Worm (Caenorhabditis elegans) whole organism, midembryonic: ENCODE data around the gene ZC155.4.

ENCODE experiments used
- T22C8.4 ChIP-seq: fragments of 200-800 bp; sonication (Bioruptor generic); IDR thresholded peaks from 2 replicates; pipeline ENCODE4 v1.3.6; 2022; ENCODE audit warnings: missing genetic modification characterization, missing compliant biosample characterization
- cog-1 ChIP-seq: sonication (generic microtip); optimal IDR thresholded peaks from 2 replicates; lab custom pipeline; 2016; ENCODE audit warnings: missing genetic modification characterization, missing compliant biosample characterization
- flt-1 ChIP-seq: fragments of 200-800 bp; sonication (Bioruptor generic); IDR thresholded peaks from 2 replicates; pipeline ENCODE4 v1.3.6; 2022; ENCODE audit warnings: missing genetic modification characterization, missing compliant biosample characterization
- klf-2 ChIP-seq: fragments of 200-800 bp; sonication (Bioruptor generic); conservative IDR thresholded peaks from 2 replicates; pipeline ENCODE4 v1.3.6; 2022; ENCODE audit warnings: missing genetic modification reagents, missing genetic modification characterization, missing compliant biosample characterization
- med-1 ChIP-seq: sonication (generic microtip); optimal IDR thresholded peaks from 2 replicates; lab custom pipeline; 2017; ENCODE audit warnings: missing genetic modification characterization, mild to moderate bottlenecking, missing compliant biosample characterization, antibody characterized with exemption, missing genetic modification reagents; ENCODE audit not compliant: insufficient read depth
- ref-1 ChIP-seq: fragments of 200-800 bp; sonication (Bioruptor generic); conservative IDR thresholded peaks from 2 replicates; pipeline ENCODE4 v1.3.6; 2022; ENCODE audit warnings: missing genetic modification reagents, missing genetic modification characterization, missing compliant biosample characterization
- tab-1 ChIP-seq: fragments of 200-800 bp; sonication (Bioruptor generic); IDR thresholded peaks from 2 replicates; pipeline ENCODE4 v1.3.6; 2022; ENCODE audit warnings: missing genetic modification characterization, missing compliant biosample characterization
- ztf-23 ChIP-seq: fragments of 200-800 bp; sonication (Bioruptor generic); IDR thresholded peaks from 2 replicates; pipeline ENCODE4 v1.3.6; 2022; ENCODE audit warnings: missing genetic modification reagents, missing genetic modification characterization, missing compliant biosample characterization
- ztf-29 ChIP-seq: fragments of 200-800 bp; sonication (Bioruptor generic); IDR thresholded peaks from 2 replicates; pipeline ENCODE4 v1.3.6; 2022; ENCODE audit warnings: missing genetic modification reagents, missing genetic modification characterization, missing compliant biosample characterization

The ZC155.4 gene

DNA sequence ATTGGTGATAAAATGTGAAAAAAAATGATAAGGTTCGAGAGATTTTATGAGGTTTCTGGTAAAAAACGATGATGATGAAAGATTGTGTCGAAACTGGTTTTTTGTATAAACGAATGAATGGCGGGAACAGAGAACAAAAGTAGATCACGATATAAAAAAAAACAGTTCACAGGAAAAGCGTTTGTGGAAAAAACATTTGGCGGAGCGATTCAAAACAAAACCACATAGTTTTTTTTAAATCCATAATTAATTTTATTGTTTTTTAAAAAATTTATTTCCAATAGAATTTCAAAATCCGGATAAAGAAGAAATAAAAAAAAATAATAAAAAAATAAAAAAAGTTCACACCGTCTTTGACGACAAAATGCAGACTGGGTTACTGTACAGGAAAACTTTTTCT lies at the start of gene ZC155.4:
Gene ZC155.4 (minus strand): TSS at position 101 of the 400 bp plus-strand sequence.
- TF ChIP-seq ztf-23 (GFP tag; lab: Robert Waterston, UW): no peak
- TF ChIP-seq ref-1 (GFP tag; lab: Robert Waterston, UW): no peak
- no peak for TF ChIP-seq flt-1 (GFP tag; lab: Robert Waterston, UW)
- TF ChIP-seq tab-1: no peak
- no peak for TF ChIP-seq cog-1 (tag; lab: Kevin White, UChicago)
- no peak for TF ChIP-seq klf-2
- no peak for TF ChIP-seq med-1 (GFP tag; lab: Kevin White, UChicago)
- no peak for TF ChIP-seq ztf-29 (GFP tag; lab: Robert Waterston, UW)
- TF ChIP-seq T22C8.4 (GFP tag; lab: Robert Waterston, UW): no peak

DNA sequence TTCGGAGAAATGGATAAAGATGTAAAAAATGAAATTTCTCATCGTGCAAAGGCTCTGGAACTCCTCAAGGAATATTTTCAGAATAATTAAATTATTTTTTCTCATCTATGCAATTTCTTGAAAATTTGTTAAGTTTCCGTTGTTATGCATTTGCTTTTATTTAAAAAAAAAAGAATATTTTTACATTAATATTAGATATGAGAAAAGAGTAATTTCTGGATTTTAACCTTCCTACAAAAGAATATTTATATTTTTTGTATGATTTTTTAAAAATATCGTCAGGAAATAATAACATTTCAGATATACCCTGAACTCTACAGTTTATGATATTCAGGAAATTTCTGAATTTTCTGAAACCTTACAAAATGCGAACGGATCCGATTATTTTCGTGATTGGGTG lies 49.5 kb upstream of the ZC155.4 start, which contains the start of gene gro-1:
Gene gro-1 (plus strand): TSS at position 301 of the 400 bp plus-strand sequence.
- TF ChIP-seq med-1 (GFP tag; lab: Kevin White, UChicago) (no peak), T22C8.4 (GFP tag; lab: Robert Waterston, UW) (no peak), ztf-23 (GFP tag; lab: Robert Waterston, UW) (no peak), klf-2 (no peak), flt-1 (GFP tag; lab: Robert Waterston, UW) (no peak), tab-1 (no peak), ztf-29 (GFP tag; lab: Robert Waterston, UW) (no peak), ref-1 (GFP tag; lab: Robert Waterston, UW) (no peak), cog-1 (tag; lab: Kevin White, UChicago) (no peak)

DNA sequence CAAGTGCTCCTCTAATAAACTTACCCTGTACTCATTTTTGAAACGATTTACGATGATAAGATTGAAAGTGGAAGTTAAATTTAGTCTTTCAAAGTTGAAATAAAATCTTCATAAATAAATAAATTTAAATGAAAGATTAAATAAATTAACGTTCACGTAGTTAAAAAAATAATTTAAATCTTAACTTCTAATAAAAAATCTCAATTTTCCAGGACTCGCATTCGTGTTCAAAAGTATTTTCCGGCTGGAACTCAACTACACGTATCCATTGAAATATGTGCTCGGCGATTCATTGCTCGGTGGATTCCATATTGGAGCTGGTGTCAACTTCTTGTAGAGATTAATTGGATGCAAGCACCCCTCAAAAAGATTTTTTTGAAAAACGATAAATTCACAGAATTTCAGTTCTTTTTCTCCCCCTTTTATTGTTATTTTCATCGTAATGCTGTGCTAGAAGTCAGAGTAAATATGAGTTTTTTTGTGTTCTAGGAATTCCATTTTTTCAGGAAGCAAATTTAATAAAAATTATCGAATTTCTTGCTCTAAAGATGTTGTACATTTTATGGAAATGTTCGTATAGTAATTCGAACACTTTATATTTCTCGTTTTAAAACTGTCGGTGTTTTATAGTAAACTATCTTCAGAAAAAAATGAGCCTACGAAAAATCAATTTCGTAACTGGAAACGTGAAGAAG lies 48.2 kb upstream of the ZC155.4 start, which contains the start of the genes C34E10.9 and hap-1:
Gene C34E10.9 (minus strand): TSS at position 101 of the 695 bp plus-strand sequence.
Gene hap-1 (plus strand): TSS at position 645 of the 695 bp plus-strand sequence.
- TF ChIP-seq cog-1 (tag; lab: Kevin White, UChicago) (no peak), flt-1 (GFP tag; lab: Robert Waterston, UW) (no peak), klf-2 (no peak), T22C8.4 (GFP tag; lab: Robert Waterston, UW) (no peak), tab-1 (no peak), ref-1 (GFP tag; lab: Robert Waterston, UW) (no peak)

DNA sequence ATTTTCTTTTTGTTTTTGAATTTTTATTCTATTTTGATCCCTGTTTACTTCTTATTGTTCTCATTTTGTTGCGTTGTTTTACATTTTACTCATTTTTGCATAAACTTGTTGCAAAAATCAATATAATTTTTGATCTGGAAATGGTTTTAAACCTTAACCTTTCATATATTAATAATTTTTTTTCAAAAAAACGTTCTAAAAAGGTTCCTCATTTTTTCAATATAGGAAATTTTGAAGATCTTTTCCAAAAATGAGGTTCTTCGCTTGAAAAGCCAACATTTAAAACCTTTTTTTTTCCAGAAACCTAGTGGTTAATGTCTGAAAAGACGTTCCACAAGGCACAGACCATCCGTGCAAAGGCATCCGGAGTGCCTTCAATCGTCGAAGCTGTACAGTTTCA lies 45.1 kb upstream of the ZC155.4 start, which contains the start of gene gop-3:
Gene gop-3 (plus strand): TSS at position 301 of the 400 bp plus-strand sequence.
- TF ChIP-seq klf-2: no peak
- TF ChIP-seq ztf-23 (GFP tag; lab: Robert Waterston, UW): no peak

DNA sequence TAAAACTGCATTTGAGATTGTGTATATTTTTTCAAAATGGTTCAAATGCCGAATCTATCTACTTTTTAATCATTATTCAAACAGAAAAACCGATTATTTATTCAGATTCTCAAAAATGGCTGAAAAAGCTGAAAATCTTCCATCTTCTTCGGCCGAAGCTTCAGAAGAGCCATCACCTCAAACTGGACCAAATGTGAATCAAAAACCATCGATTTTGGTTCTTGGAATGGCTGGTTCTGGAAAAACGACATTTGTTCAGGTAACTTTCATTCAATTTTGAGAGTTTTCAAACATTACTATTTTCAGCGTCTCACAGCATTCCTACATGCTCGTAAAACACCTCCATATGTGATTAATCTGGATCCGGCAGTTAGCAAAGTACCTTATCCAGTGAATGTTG lies 43.6 kb upstream of the ZC155.4 start, which contains the start of gene gop-2:
Gene gop-2 (plus strand): TSS at position 106 of the 400 bp plus-strand sequence.
- no peak for TF ChIP-seq ztf-23 (GFP tag; lab: Robert Waterston, UW)
- TF ChIP-seq med-1 (GFP tag; lab: Kevin White, UChicago): no peak
- no peak for TF ChIP-seq tab-1
- TF ChIP-seq cog-1 (tag; lab: Kevin White, UChicago): no peak
- TF ChIP-seq ref-1 (GFP tag; lab: Robert Waterston, UW): no peak
- TF ChIP-seq T22C8.4 (GFP tag; lab: Robert Waterston, UW): no peak
- TF ChIP-seq klf-2: no peak
- no peak for TF ChIP-seq ztf-29 (GFP tag; lab: Robert Waterston, UW)
- TF ChIP-seq flt-1 (GFP tag; lab: Robert Waterston, UW): no peak

DNA sequence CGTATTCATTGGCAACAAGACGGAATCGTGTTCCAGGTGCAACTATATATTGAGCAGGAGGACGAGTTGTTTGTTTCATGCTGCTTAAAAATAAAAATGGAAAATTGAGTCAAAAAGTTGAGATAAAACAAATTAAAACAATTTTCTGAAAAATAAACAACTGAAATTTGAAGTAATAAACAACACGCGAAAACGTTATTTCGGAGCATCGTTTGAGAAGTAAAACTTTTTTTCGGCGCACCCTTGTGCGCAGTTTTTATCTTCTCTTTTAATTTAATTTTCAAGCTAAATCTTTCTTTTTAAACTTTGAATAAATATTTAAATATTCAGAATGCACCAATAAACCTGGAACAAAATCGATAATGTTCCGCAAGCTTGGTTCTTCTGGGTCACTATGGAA lies 38.8 kb upstream of the ZC155.4 start, which contains the start of the genes sumv-1 and gop-1:
Gene sumv-1 (minus strand): TSS at position 80 of the 400 bp plus-strand sequence.
Gene gop-1 (plus strand): TSS at position 331 of the 400 bp plus-strand sequence.
- TF ChIP-seq tab-1 (no peak), T22C8.4 (GFP tag; lab: Robert Waterston, UW) (no peak), med-1 (GFP tag; lab: Kevin White, UChicago) (no peak), ztf-23 (GFP tag; lab: Robert Waterston, UW) (no peak), ref-1 (GFP tag; lab: Robert Waterston, UW) (no peak), ztf-29 (GFP tag; lab: Robert Waterston, UW) (no peak), klf-2 (no peak), cog-1 (tag; lab: Kevin White, UChicago) (no peak), flt-1 (GFP tag; lab: Robert Waterston, UW) (no peak)

DNA sequence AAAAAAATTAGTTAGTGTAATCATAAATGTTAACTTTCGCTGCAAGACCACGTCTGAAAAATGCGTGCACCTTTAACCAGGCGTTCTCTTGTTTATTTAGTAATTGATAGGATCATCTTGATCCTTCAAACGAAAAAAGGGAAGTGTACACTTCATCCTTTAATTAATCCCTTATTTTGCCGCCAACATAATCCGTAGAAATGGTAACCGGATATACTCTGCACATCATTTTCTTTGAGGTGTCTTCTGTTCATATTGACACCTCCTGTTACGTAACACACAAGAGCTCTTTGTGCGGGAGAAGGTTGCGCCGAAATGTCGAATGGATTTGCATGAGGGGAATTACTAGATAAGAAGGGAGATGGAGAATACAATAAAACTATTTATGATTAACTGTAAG lies 33.4 kb upstream of the ZC155.4 start:
- TF ChIP-seq ref-1 (GFP tag; lab: Robert Waterston, UW): no peak
- no peak for TF ChIP-seq cog-1 (tag; lab: Kevin White, UChicago)
- no peak for TF ChIP-seq tab-1
- TF ChIP-seq flt-1 (GFP tag; lab: Robert Waterston, UW): no peak
- no peak for TF ChIP-seq klf-2
- TF ChIP-seq T22C8.4 (GFP tag; lab: Robert Waterston, UW): no peak
- no peak for TF ChIP-seq ztf-29 (GFP tag; lab: Robert Waterston, UW)
- TF ChIP-seq ztf-23 (GFP tag; lab: Robert Waterston, UW): no peak
- no peak for TF ChIP-seq med-1 (GFP tag; lab: Kevin White, UChicago)

DNA sequence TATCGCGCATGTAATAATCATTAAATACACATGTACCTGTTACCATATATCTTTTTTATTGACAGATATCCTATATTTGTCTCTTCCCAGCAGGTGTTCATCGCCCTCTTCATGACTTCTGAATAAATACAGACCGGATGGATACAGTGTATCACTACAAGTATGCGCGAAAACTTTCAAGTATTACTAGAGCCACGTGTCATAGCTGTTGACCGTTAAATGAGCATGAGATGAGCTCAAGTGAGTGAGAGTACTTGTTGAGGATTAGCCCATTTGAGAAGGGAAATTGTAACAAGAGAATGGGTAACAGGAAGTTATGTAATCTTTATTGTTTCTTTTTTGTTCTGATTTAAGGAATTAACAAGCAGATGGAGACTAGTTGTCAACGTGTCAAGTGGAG lies 29.8 kb upstream of the ZC155.4 start:
- TF ChIP-seq tab-1: no peak
- no peak for TF ChIP-seq cog-1 (tag; lab: Kevin White, UChicago)
- no peak for TF ChIP-seq ztf-29 (GFP tag; lab: Robert Waterston, UW)
- no peak for TF ChIP-seq flt-1 (GFP tag; lab: Robert Waterston, UW)
- TF ChIP-seq ref-1 (GFP tag; lab: Robert Waterston, UW): no peak
- no peak for TF ChIP-seq klf-2
- no peak for TF ChIP-seq med-1 (GFP tag; lab: Kevin White, UChicago)
- TF ChIP-seq ztf-23 (GFP tag; lab: Robert Waterston, UW): no peak
- no peak for TF ChIP-seq T22C8.4 (GFP tag; lab: Robert Waterston, UW)

DNA sequence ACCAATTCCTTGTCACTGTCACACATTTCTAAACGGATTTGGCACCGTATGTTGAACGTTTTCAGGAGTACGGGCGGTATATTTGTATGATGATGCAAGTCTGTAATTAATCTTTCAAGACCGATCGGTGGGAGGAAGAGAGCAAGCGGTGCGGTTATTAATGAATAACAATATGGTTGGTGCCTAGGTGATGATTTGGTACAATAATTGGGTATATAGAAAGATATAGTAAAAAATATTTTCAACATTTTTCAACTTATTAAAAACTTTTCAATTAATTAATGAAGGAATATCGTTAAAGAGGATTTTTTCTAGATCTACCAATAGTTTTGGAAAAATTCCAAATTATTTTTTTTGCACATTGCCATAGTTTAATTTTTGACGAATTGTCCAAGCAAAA lies 29.3 kb upstream of the ZC155.4 start, which contains the start of gene cnd-1:
Gene cnd-1 (minus strand): TSS at position 101 of the 400 bp plus-strand sequence.
- no peak for TF ChIP-seq ref-1 (GFP tag; lab: Robert Waterston, UW)
- no peak for TF ChIP-seq klf-2
- TF ChIP-seq ztf-23 (GFP tag; lab: Robert Waterston, UW): no peak
- TF ChIP-seq T22C8.4 (GFP tag; lab: Robert Waterston, UW): no peak
- no peak for TF ChIP-seq ztf-29 (GFP tag; lab: Robert Waterston, UW)
